Worm (Caenorhabditis elegans) whole organism, L1 larva: ENCODE measurements around the gene hrg-7.
A peak's percentile ranks its signal among the peaks of the same experiment; 100 is the strongest.

Experiments
- C04F5.9 ChIP-seq: sonication (generic microtip); optimal IDR thresholded peaks from 2 replicates; lab custom pipeline; 2016; ENCODE audit warnings: missing genetic modification characterization, missing compliant biosample characterization
- C16A3.4 ChIP-seq: fragments of 150-350 bp; optimal IDR thresholded peaks from 2 replicates; lab custom pipeline; 2014; ENCODE audit warnings: missing biosample characterization, missing genetic modification characterization
- C34B4.2 ChIP-seq: sonication (generic microtip); optimal IDR thresholded peaks from 2 replicates; lab custom pipeline; 2017; ENCODE audit warnings: mild to moderate bottlenecking, missing genetic modification characterization, missing compliant biosample characterization
- Y116A8C.19 ChIP-seq: sonication (generic microtip); optimal IDR thresholded peaks from 2 replicates; lab custom pipeline; 2016; ENCODE audit warnings: missing compliant biosample characterization, missing genetic modification characterization, borderline replicate concordance
- alr-1 ChIP-seq: fragments of 200-800 bp; sonication (Bioruptor generic); optimal IDR thresholded peaks from 2 replicates; lab custom pipeline; 2018; ENCODE audit warnings: borderline replicate concordance, mild to moderate bottlenecking, missing genetic modification characterization, missing compliant biosample characterization
- aly-2 ChIP-seq: fragments of 150-350 bp; optimal IDR thresholded peaks from 2 replicates; lab custom pipeline; 2014; ENCODE audit warnings: missing biosample characterization, missing genetic modification characterization
- ceh-63 ChIP-seq: fragments of 200-800 bp; sonication (Bioruptor generic); optimal IDR thresholded peaks from 2 replicates; lab custom pipeline; 2018; ENCODE audit warnings: mild to moderate bottlenecking, missing genetic modification characterization, missing compliant biosample characterization
- ceh-88 ChIP-seq: fragments of 200-800 bp; sonication (Bioruptor generic); IDR thresholded peaks from 2 replicates; pipeline ENCODE4 v1.3.6; 2022; ENCODE audit warnings: missing genetic modification characterization, missing compliant biosample characterization
- ceh-90 ChIP-seq: sonication (generic microtip); optimal IDR thresholded peaks from 2 replicates; lab custom pipeline; 2016; ENCODE audit warnings: missing genetic modification characterization, missing compliant biosample characterization
- ces-1 ChIP-seq: fragments of 150-350 bp; optimal IDR thresholded peaks from 2 replicates; lab custom pipeline; 2014; ENCODE audit warnings: missing biosample characterization, missing genetic modification reagents, missing genetic modification characterization
- efl-1 ChIP-seq, 4 experiments: fragments of 150-350 bp; optimal IDR thresholded peaks in 3 of 4; peaks in 1 of 4; 1 replicate in 1 of 4; 2 replicates in 3 of 4; lab custom pipeline; 2014; ENCODE audit warnings: missing biosample characterization in 2 of 4, missing genetic modification characterization in 2 of 4, missing genetic modification reagents in 2 of 4
- efl-3 ChIP-seq: fragments of 200-800 bp; sonication (Bioruptor generic); optimal IDR thresholded peaks from 2 replicates; lab custom pipeline; 2018; ENCODE audit warnings: mild to moderate bottlenecking, missing genetic modification characterization, missing compliant biosample characterization
- egl-13 ChIP-seq: sonication (generic microtip); optimal IDR thresholded peaks from 2 replicates; lab custom pipeline; 2016; ENCODE audit warnings: missing genotype, missing genetic modification reagents, missing genetic modification characterization, missing compliant biosample characterization
- elt-2 ChIP-seq: sonication (generic microtip); optimal IDR thresholded peaks from 2 replicates; lab custom pipeline; 2016; ENCODE audit warnings: missing genetic modification characterization, mild to moderate bottlenecking, inconsistent platforms, missing compliant biosample characterization, missing genetic modification reagents
- elt-3 ChIP-seq, 6 experiments: fragments of 150-350 bp in 1 of 6; sonication (generic microtip); optimal IDR thresholded peaks; 2 replicates each; lab custom pipeline; 2017 to 2018; ENCODE audit warnings: missing biosample characterization in 6 of 6, missing genetic modification characterization in 6 of 6, inconsistent platforms in 1 of 6
- ets-5 ChIP-seq: fragments of 200-800 bp; sonication (Bioruptor generic); IDR thresholded peaks from 2 replicates; pipeline ENCODE4 v1.3.6; 2022; ENCODE audit warnings: missing genetic modification characterization, missing compliant biosample characterization
- fkh-4 ChIP-seq: sonication (generic microtip); optimal IDR thresholded peaks from 2 replicates; lab custom pipeline; 2016; ENCODE audit warnings: missing compliant biosample characterization, missing genetic modification characterization, borderline replicate concordance
- fkh-8 ChIP-seq: sonication (generic microtip); optimal IDR thresholded peaks from 2 replicates; lab custom pipeline; 2016; ENCODE audit warnings: mild to moderate bottlenecking, missing genetic modification characterization, missing compliant biosample characterization
- hlh-17 ChIP-seq: fragments of 200-800 bp; sonication (Bioruptor generic); optimal IDR thresholded peaks from 2 replicates; lab custom pipeline; 2018; ENCODE audit warnings: missing genetic modification characterization, mild to moderate bottlenecking, missing compliant biosample characterization, moderate library complexity, borderline replicate concordance
- hlh-4 ChIP-seq: sonication (generic microtip); optimal IDR thresholded peaks from 2 replicates; lab custom pipeline; 2016; ENCODE audit warnings: mild to moderate bottlenecking, missing genetic modification characterization, missing compliant biosample characterization
- isw-1 ChIP-seq: fragments of 200-800 bp; sonication (Bioruptor generic); IDR thresholded peaks from 2 replicates; pipeline ENCODE4 v1.3.6; 2022; ENCODE audit warnings: missing genetic modification characterization, missing compliant biosample characterization
- jun-1 ChIP-seq: fragments of 150-350 bp; optimal IDR thresholded peaks from 2 replicates; lab custom pipeline; 2014; ENCODE audit warnings: missing biosample characterization, missing genetic modification reagents, missing genetic modification characterization
- lin-13 ChIP-seq: fragments of 150-350 bp; optimal IDR thresholded peaks from 2 replicates; lab custom pipeline; 2014; ENCODE audit warnings: missing biosample characterization, missing genetic modification reagents, missing genetic modification characterization
- lin-14 ChIP-seq: fragments of 200-800 bp; sonication (Bioruptor generic); optimal IDR thresholded peaks from 2 replicates; lab custom pipeline; 2018; ENCODE audit warnings: mild to moderate bottlenecking, missing genetic modification characterization, moderate library complexity, missing compliant biosample characterization
- lin-15B ChIP-seq: fragments of 150-350 bp; sonication (generic microtip); optimal IDR thresholded peaks from 3 replicates; lab custom pipeline; 2014; ENCODE audit warnings: missing biosample characterization, missing genetic modification characterization
- lin-39 ChIP-seq: fragments of 150-350 bp; optimal IDR thresholded peaks from 2 replicates; lab custom pipeline; 2014; ENCODE audit warnings: missing biosample characterization, missing genetic modification reagents, missing genetic modification characterization
- lir-3 ChIP-seq: sonication (generic microtip); optimal IDR thresholded peaks from 2 replicates; lab custom pipeline; 2016; ENCODE audit warnings: mild to moderate bottlenecking, missing genetic modification characterization, moderate library complexity, missing compliant biosample characterization; ENCODE audit not compliant: poor library complexity
- lsy-2 ChIP-seq, 2 experiments: fragments of 150-350 bp; optimal IDR thresholded peaks; 2 replicates each; lab custom pipeline; 2014; ENCODE audit warnings: missing biosample characterization in 2 of 2, missing genetic modification characterization in 2 of 2
- mdl-1 ChIP-seq, 2 experiments: fragments of 150-350 bp; optimal IDR thresholded peaks; 2 replicates each; lab custom pipeline; 2014 to 2017; ENCODE audit warnings: missing biosample characterization in 2 of 2, missing genetic modification characterization in 2 of 2, inconsistent platforms in 1 of 2
- mef-2 ChIP-seq: fragments of 150-350 bp; optimal IDR thresholded peaks from 2 replicates; lab custom pipeline; 2014; ENCODE audit warnings: missing biosample characterization, missing genetic modification characterization
- mep-1 ChIP-seq: fragments of 150-350 bp; optimal IDR thresholded peaks from 2 replicates; lab custom pipeline; 2014; ENCODE audit warnings: missing biosample characterization, missing genetic modification characterization
- nhr-11 ChIP-seq: fragments of 150-350 bp; optimal IDR thresholded peaks from 2 replicates; lab custom pipeline; 2014; ENCODE audit warnings: missing biosample characterization, missing genetic modification characterization
- nhr-19 ChIP-seq: fragments of 200-800 bp; sonication (Bioruptor generic); conservative IDR thresholded peaks from 2 replicates; pipeline ENCODE4 v1.3.6; 2022; ENCODE audit warnings: missing genetic modification characterization, missing compliant biosample characterization
- nhr-20 ChIP-seq: sonication (generic microtip); optimal IDR thresholded peaks from 2 replicates; lab custom pipeline; 2016; ENCODE audit warnings: mild to moderate bottlenecking, missing genetic modification characterization, missing compliant biosample characterization
- nhr-237 ChIP-seq: fragments of 150-350 bp; optimal IDR thresholded peaks from 2 replicates; lab custom pipeline; 2014; ENCODE audit warnings: missing biosample characterization, missing genetic modification characterization
- nhr-28 ChIP-seq: fragments of 150-350 bp; optimal IDR thresholded peaks from 2 replicates; lab custom pipeline; 2014; ENCODE audit warnings: missing biosample characterization, missing genetic modification characterization
- nhr-47 ChIP-seq: sonication (generic microtip); optimal IDR thresholded peaks from 2 replicates; lab custom pipeline; 2016; ENCODE audit warnings: mild to moderate bottlenecking, missing genetic modification characterization, moderate library complexity, missing compliant biosample characterization
- nhr-77 ChIP-seq: fragments of 150-350 bp; optimal IDR thresholded peaks from 2 replicates; lab custom pipeline; 2014; ENCODE audit warnings: missing biosample characterization, missing genetic modification characterization
- pag-3 ChIP-seq: sonication (generic microtip); optimal IDR thresholded peaks from 2 replicates; lab custom pipeline; 2017; ENCODE audit warnings: missing genetic modification characterization, mild to moderate bottlenecking, missing compliant biosample characterization, antibody characterized with exemption, borderline replicate concordance; ENCODE audit not compliant: insufficient read depth
- skn-1 ChIP-seq: fragments of 150-350 bp; optimal IDR thresholded peaks from 2 replicates; lab custom pipeline; 2014; ENCODE audit warnings: missing biosample characterization, missing genetic modification characterization
- snu-23 ChIP-seq: sonication (generic microtip); optimal IDR thresholded peaks from 2 replicates; lab custom pipeline; 2016; ENCODE audit warnings: missing genetic modification characterization, missing compliant biosample characterization
- sptf-1 ChIP-seq: fragments of 150-350 bp; optimal IDR thresholded peaks from 2 replicates; lab custom pipeline; 2014; ENCODE audit warnings: missing biosample characterization, missing genetic modification characterization
- swsn-7 ChIP-seq: sonication (generic microtip); optimal IDR thresholded peaks from 2 replicates; lab custom pipeline; 2016; ENCODE audit warnings: missing genetic modification characterization, missing compliant biosample characterization
- tbx-2 ChIP-seq: sonication (generic microtip); optimal IDR thresholded peaks from 2 replicates; lab custom pipeline; 2016; ENCODE audit warnings: missing genetic modification characterization, missing compliant biosample characterization
- tlp-1 ChIP-seq: fragments of 150-350 bp; optimal IDR thresholded peaks from 2 replicates; lab custom pipeline; 2014; ENCODE audit warnings: missing biosample characterization, missing genetic modification characterization
- unc-130 ChIP-seq: fragments of 150-350 bp; optimal IDR thresholded peaks from 2 replicates; lab custom pipeline; 2017; ENCODE audit warnings: missing biosample characterization, missing genetic modification characterization, inconsistent platforms
- unc-30 ChIP-seq: sonication (generic microtip); optimal IDR thresholded peaks from 2 replicates; lab custom pipeline; 2017; ENCODE audit warnings: missing biosample characterization, missing genetic modification characterization
- unc-86 ChIP-seq: sonication (generic microtip); optimal IDR thresholded peaks from 2 replicates; lab custom pipeline; 2016; ENCODE audit warnings: missing genetic modification characterization, missing compliant biosample characterization
- xbp-1 ChIP-seq: sonication (generic microtip); optimal IDR thresholded peaks from 2 replicates; lab custom pipeline; 2016; ENCODE audit warnings: missing genetic modification characterization, missing compliant biosample characterization
- zag-1 ChIP-seq: fragments of 150-350 bp; optimal IDR thresholded peaks from 2 replicates; lab custom pipeline; 2014; ENCODE audit warnings: missing biosample characterization, missing genetic modification characterization
- zip-4 ChIP-seq: fragments of 200-800 bp; sonication (Bioruptor generic); optimal IDR thresholded peaks from 2 replicates; lab custom pipeline; 2018; ENCODE audit warnings: mild to moderate bottlenecking, missing genetic modification characterization, moderate library complexity, missing compliant biosample characterization

The hrg-7 gene

ce11 chrV:12728062-12728665 lies 13.7 kb upstream of the hrg-7 start, which contains the start of the genes rpl-28 and mrpl-49 (continued):
- TF ChIP-seq tbx-2 (peak; percentile 83), C04F5.9 (tag; lab: Kevin White, UChicago) (peak; percentile 61), efl-1 (optimal IDR thresholded peaks at IDR 0.05; lab: Kevin White, UChicago) (peak; percentile 86 to 87), efl-1 (GFP tag; optimal IDR thresholded peaks at IDR 0.05 in 1 of 2; lab: Kevin White, UChicago) (peak; percentile 84 to 98), sptf-1 (tag; lab: Kevin White, UChicago) (no peak), lin-39 (tag; lab: Kevin White, UChicago) (peak; percentile 78), unc-30 (tag; lab: Kevin White, UChicago) (no peak), nhr-28 (tag; lab: Kevin White, UChicago) (no peak), lin-14 (GFP tag; lab: Kevin White, UChicago) (peak; percentile 95), fkh-4 (tag; lab: Kevin White, UChicago) (no peak), snu-23 (GFP tag; lab: Kevin White, UChicago) (peak; percentile 93), C34B4.2 (tag; lab: Kevin White, UChicago) (no peak), nhr-11 (no peak), elt-3 (tag; optimal IDR thresholded peaks at IDR 0.05; lab: Kevin White, UChicago) (peak in 4 of 6 experiments; percentile 51 to 92 (median 70)), unc-130 (tag; lab: Kevin White, UChicago) (peak; percentile 85), ces-1 (GFP tag; lab: Kevin White, UChicago) (no peak), nhr-237 (tag; lab: Kevin White, UChicago) (peak; percentile 65), nhr-47 (tag; lab: Kevin White, UChicago) (peak; percentile 90), aly-2 (tag; lab: Kevin White, UChicago) (peak; percentile 42), ceh-88 (GFP tag; lab: Robert Waterston, UW) (peak; percentile 61), swsn-7 (tag; lab: Kevin White, UChicago) (peak; percentile 82), zag-1 (tag; lab: Kevin White, UChicago) (peak; percentile 48), fkh-8 (peak; percentile 94), pag-3 (no peak), efl-3 (GFP tag; lab: Kevin White, UChicago) (no peak), alr-1 (tag; lab: Kevin White, UChicago) (peak; percentile 1), ceh-63 (GFP tag; lab: Kevin White, UChicago) (no peak), nhr-77 (peak; percentile 82), mep-1 (tag; lab: Kevin White, UChicago) (peak; percentile 97), lsy-2 (tag; optimal IDR thresholded peaks at IDR 0.05; lab: Kevin White, UChicago) (peak; percentile 91 to 94), nhr-19 (GFP tag; lab: Robert Waterston, UW) (peak; percentile 86), mef-2 (peak; percentile 29), nhr-20 (tag; lab: Kevin White, UChicago) (peak; percentile 92), C16A3.4 (peak; percentile 95), elt-2 (peak; percentile 33), egl-13 (tag; lab: Kevin White, UChicago) (peak; percentile 65), hlh-17 (no peak), xbp-1 (tag; lab: Kevin White, UChicago) (peak; percentile 89), hlh-4 (tag; lab: Kevin White, UChicago) (no peak), ets-5 (GFP tag; lab: Robert Waterston, UW) (no peak), tlp-1 (tag; lab: Kevin White, UChicago) (no peak), ceh-90 (peak; percentile 61), lir-3 (tag; lab: Kevin White, UChicago) (peak; percentile 71), mdl-1 (tag; optimal IDR thresholded peaks at IDR 0.05; lab: Kevin White, UChicago) (peak in 1 of 2 experiments; percentile 88), skn-1 (tag; lab: Kevin White, UChicago) (peak; percentile 93), unc-86 (tag; lab: Kevin White, UChicago) (peak; percentile 72), lin-13 (GFP tag; lab: Kevin White, UChicago) (peak; percentile 81), lin-15B (tag; lab: Kevin White, UChicago) (peak; percentile 98), jun-1 (tag; lab: Kevin White, UChicago) (peak; percentile 71), Y116A8C.19 (no peak), zip-4 (GFP tag; lab: Kevin White, UChicago) (peak; percentile 1), isw-1 (GFP tag; lab: Robert Waterston, UW) (peak; percentile 87)
